Fruit fly (Drosophila melanogaster) whole organism, embryonic: ENCODE data around the gene Cpr78Cb.

ENCODE experiments used
- CG10274 ChIP-seq: fragments of 200-800 bp; sonication (Bioruptor generic); optimal IDR thresholded peaks from 3 replicates; lab custom pipeline; 2017; ENCODE audit warnings: missing biosample characterization, mild to moderate bottlenecking, missing genetic modification characterization
- CG11093 ChIP-seq: fragments of 200-800 bp; sonication (Bioruptor generic); IDR thresholded peaks from 3 replicates; pipeline ENCODE4 v1.3.6; 2022; ENCODE audit warnings: missing biosample characterization, missing genetic modification characterization
- CG12299 ChIP-seq: fragments of 200-800 bp; sonication (Bioruptor generic); optimal IDR thresholded peaks from 2 replicates; lab custom pipeline; 2018; ENCODE audit warnings: missing biosample characterization, mild to moderate bottlenecking, missing genetic modification characterization
- CG1233 ChIP-seq: fragments of 200-800 bp; sonication (Bioruptor generic); optimal IDR thresholded peaks from 4 replicates; lab custom pipeline; 2018; ENCODE audit warnings: missing biosample characterization, mild to moderate bottlenecking, missing genetic modification characterization
- CG13424 ChIP-seq: fragments of 200-800 bp; sonication (Bioruptor generic); optimal IDR thresholded peaks from 2 replicates; lab custom pipeline; 2019; ENCODE audit warnings: missing biosample characterization, mild to moderate bottlenecking, missing genetic modification characterization, moderate library complexity
- CG14014 ChIP-seq: fragments of 200-800 bp; sonication (Bioruptor generic); IDR thresholded peaks from 2 replicates; pipeline ENCODE4 v1.3.6; 2022; ENCODE audit warnings: missing biosample characterization, missing genetic modification characterization
- CG14710 ChIP-seq: fragments of 200-800 bp; sonication (Bioruptor generic); optimal IDR thresholded peaks from 3 replicates; lab custom pipeline; 2019; ENCODE audit warnings: missing biosample characterization, mild to moderate bottlenecking, missing genetic modification characterization, moderate library complexity
- CG30403 ChIP-seq: fragments of 200-800 bp; sonication (Bioruptor generic); optimal IDR thresholded peaks from 3 replicates; lab custom pipeline; 2016; ENCODE audit warnings: missing biosample characterization, missing genetic modification characterization
- CG31224 ChIP-seq: fragments of 200-800 bp; sonication (Bioruptor generic); IDR thresholded peaks from 2 replicates; pipeline ENCODE4 v1.3.6; 2022; ENCODE audit warnings: missing biosample characterization, missing genetic modification characterization
- CG3407 ChIP-seq: fragments of 200-800 bp; sonication (Bioruptor generic); optimal IDR thresholded peaks from 2 replicates; lab custom pipeline; 2018; ENCODE audit warnings: missing biosample characterization, mild to moderate bottlenecking, missing genetic modification characterization
- CG34422 ChIP-seq: fragments of 200-800 bp; sonication (Bioruptor generic); IDR thresholded peaks from 3 replicates; pipeline ENCODE4 v1.3.6; 2022; ENCODE audit warnings: missing biosample characterization, missing genetic modification characterization
- CG3847 ChIP-seq: fragments of 200-800 bp; sonication (Bioruptor generic); IDR thresholded peaks from 2 replicates; pipeline ENCODE4 v1.3.6; 2022; ENCODE audit warnings: missing biosample characterization, missing genetic modification characterization
- CG3995 ChIP-seq: fragments of 200-800 bp; sonication (Bioruptor generic); optimal IDR thresholded peaks from 3 replicates; lab custom pipeline; 2016; ENCODE audit warnings: missing biosample characterization, missing genetic modification characterization
- CG6272 ChIP-seq: fragments of 200-800 bp; sonication (Bioruptor generic); IDR thresholded peaks from 2 replicates; pipeline ENCODE4 v1.3.6; 2022; ENCODE audit warnings: missing biosample characterization, missing genetic modification characterization
- CG6813 ChIP-seq: fragments of 200-800 bp; sonication (Bioruptor generic); optimal IDR thresholded peaks from 2 replicates; lab custom pipeline; 2017; ENCODE audit warnings: missing biosample characterization, missing genetic modification characterization, mild to moderate bottlenecking, moderate library complexity, missing genetic modification reagents
- CG8944 ChIP-seq: fragments of 200-800 bp; sonication (Bioruptor generic); optimal IDR thresholded peaks from 3 replicates; lab custom pipeline; 2016; ENCODE audit warnings: missing biosample characterization, missing genetic modification characterization
- CG9797 ChIP-seq: fragments of 200-800 bp; sonication (Bioruptor generic); optimal IDR thresholded peaks from 3 replicates; lab custom pipeline; 2018; ENCODE audit warnings: missing biosample characterization, mild to moderate bottlenecking, missing genetic modification characterization
- Deaf1 ChIP-seq: fragments of 200-800 bp; optimal IDR thresholded peaks from 3 replicates; lab custom pipeline; 2019; ENCODE audit warnings: missing biosample characterization, mild to moderate bottlenecking, missing genetic modification characterization, moderate library complexity
- Doc3 ChIP-seq: fragments of 200-800 bp; sonication (Bioruptor generic); IDR thresholded peaks from 3 replicates; pipeline ENCODE4 v1.3.6; 2022; ENCODE audit warnings: missing biosample characterization, missing genetic modification characterization; ENCODE audit not compliant: partially characterized antibody
- GATAe ChIP-seq: fragments of 200-800 bp; sonication (Bioruptor generic); conservative IDR thresholded peaks from 2 replicates; pipeline ENCODE4 v1.3.6; 2022; ENCODE audit warnings: missing biosample characterization, missing genetic modification characterization
- HmgD ChIP-seq: fragments of 200-800 bp; sonication (Bioruptor generic); optimal IDR thresholded peaks from 3 replicates; lab custom pipeline; 2016; ENCODE audit warnings: missing biosample characterization, missing genetic modification characterization
- Neu2 ChIP-seq: fragments of 200-800 bp; sonication (Bioruptor generic); optimal IDR thresholded peaks from 3 replicates; lab custom pipeline; 2016; ENCODE audit warnings: missing biosample characterization, missing genetic modification characterization, borderline replicate concordance
- Opbp ChIP-seq: fragments of 200-800 bp; sonication (Bioruptor generic); IDR thresholded peaks from 3 replicates; pipeline ENCODE4 v1.3.6; 2022; ENCODE audit warnings: missing biosample characterization, missing genetic modification characterization; ENCODE audit not compliant: partially characterized antibody
- Spps ChIP-seq: fragments of 200-800 bp; sonication (Bioruptor generic); optimal IDR thresholded peaks from 2 replicates; lab custom pipeline; 2018; ENCODE audit warnings: missing biosample characterization, mild to moderate bottlenecking, missing genetic modification characterization
- Ssrp ChIP-seq: fragments of 200-800 bp; sonication (Bioruptor generic); optimal IDR thresholded peaks from 2 replicates; lab custom pipeline; 2018; ENCODE audit warnings: missing biosample characterization, mild to moderate bottlenecking, missing genetic modification characterization, moderate library complexity
- Trl ChIP-seq, 3 experiments: fragments of >200 bp in 2 of 3; fragments of 200-800 bp in 1 of 3; sonication (Bioruptor generic) in 1 of 3; optimal IDR thresholded peaks; 2 replicates in 1 of 3; 3 replicates in 2 of 3; lab custom pipeline; 2016 to 2017; ENCODE audit warnings: missing biosample characterization in 1 of 3, missing genetic modification characterization in 1 of 3
- Usf ChIP-seq: fragments of 200-800 bp; sonication (Bioruptor generic); optimal IDR thresholded peaks from 2 replicates; lab custom pipeline; 2017; ENCODE audit warnings: missing genotype, missing biosample characterization, missing genetic modification characterization
- Xbp1 ChIP-seq: fragments of 200-800 bp; sonication (Bioruptor generic); optimal IDR thresholded peaks from 3 replicates; lab custom pipeline; 2016; ENCODE audit warnings: missing biosample characterization, mild to moderate bottlenecking, missing genetic modification characterization
- ab ChIP-seq: fragments of 200-800 bp; sonication (Bioruptor generic); optimal IDR thresholded peaks from 2 replicates; lab custom pipeline; 2016; ENCODE audit warnings: missing biosample characterization, missing genetic modification characterization
- ash1 ChIP-seq: fragments of 200-800 bp; sonication (Bioruptor generic); optimal IDR thresholded peaks from 2 replicates; lab custom pipeline; 2018; ENCODE audit warnings: missing biosample characterization, mild to moderate bottlenecking, missing genetic modification characterization
- bigmax ChIP-seq: fragments of 200-800 bp; sonication (Bioruptor generic); optimal IDR thresholded peaks from 2 replicates; lab custom pipeline; 2018; ENCODE audit warnings: missing biosample characterization, mild to moderate bottlenecking, missing genetic modification characterization
- bsh ChIP-seq, 2 experiments: fragments of 200-800 bp; sonication (Bioruptor generic); optimal IDR thresholded peaks; 2 replicates each; lab custom pipeline; 2017 to 2018; ENCODE audit warnings: mild to moderate bottlenecking in 2 of 2, missing biosample characterization in 2 of 2, missing genetic modification characterization in 2 of 2, moderate library complexity in 1 of 2
- croc ChIP-seq: fragments of 200-800 bp; sonication (Bioruptor generic); conservative IDR thresholded peaks from 3 replicates; pipeline ENCODE4 v1.3.6; 2022; ENCODE audit warnings: missing biosample characterization, missing genetic modification characterization
- dimm ChIP-seq: fragments of 200-800 bp; sonication (Bioruptor generic); IDR thresholded peaks from 2 replicates; pipeline ENCODE4 v1.3.6; 2022; ENCODE audit warnings: missing biosample characterization, missing genetic modification characterization
- her ChIP-seq: fragments of 200-800 bp; sonication (Bioruptor generic); optimal IDR thresholded peaks from 2 replicates; lab custom pipeline; 2016; ENCODE audit warnings: missing biosample characterization, missing genetic modification characterization
- jing ChIP-seq: fragments of 200-800 bp; sonication (Bioruptor generic); optimal IDR thresholded peaks from 2 replicates; lab custom pipeline; 2018; ENCODE audit warnings: missing biosample characterization, mild to moderate bottlenecking, missing genetic modification characterization
- mld ChIP-seq: fragments of 200-800 bp; sonication (Bioruptor generic); IDR thresholded peaks from 3 replicates; pipeline ENCODE4 v1.3.6; 2022; ENCODE audit warnings: missing biosample characterization, missing genetic modification characterization; ENCODE audit not compliant: partially characterized antibody
- nau ChIP-seq: fragments of 200-800 bp; sonication (Bioruptor generic); optimal IDR thresholded peaks from 3 replicates; lab custom pipeline; 2017; ENCODE audit warnings: missing biosample characterization, mild to moderate bottlenecking, missing genetic modification characterization, missing genetic modification reagents
- nom ChIP-seq: fragments of 200-800 bp; sonication (Bioruptor generic); optimal IDR thresholded peaks from 2 replicates; lab custom pipeline; 2017; ENCODE audit warnings: missing biosample characterization, missing genetic modification characterization, mild to moderate bottlenecking, moderate library complexity, missing genetic modification reagents
- phol ChIP-seq: fragments of 200-800 bp; sonication (Bioruptor generic); optimal IDR thresholded peaks from 3 replicates; lab custom pipeline; 2018; ENCODE audit warnings: missing biosample characterization, mild to moderate bottlenecking, missing genetic modification characterization, moderate library complexity
- ranshi ChIP-seq: fragments of 200-800 bp; sonication (Bioruptor generic); IDR thresholded peaks from 2 replicates; pipeline ENCODE4 v1.3.6; 2022; ENCODE audit warnings: missing biosample characterization, missing genetic modification characterization
- sc ChIP-seq, 3 experiments: fragments of >200 bp in 2 of 3; fragments of 200-800 bp in 1 of 3; sonication (Bioruptor generic) in 1 of 3; optimal IDR thresholded peaks; 2 replicates in 2 of 3; 3 replicates in 1 of 3; lab custom pipeline; 2017; ENCODE audit warnings: mild to moderate bottlenecking in 1 of 3, missing biosample characterization in 1 of 3, missing genetic modification characterization in 1 of 3, missing genetic modification reagents in 1 of 3
- sim ChIP-seq: fragments of 200-800 bp; sonication (Bioruptor generic); IDR thresholded peaks from 2 replicates; pipeline ENCODE4 v1.3.6; 2022; ENCODE audit warnings: missing biosample characterization, missing genetic modification characterization
- slp2 ChIP-seq: fragments of 200-800 bp; sonication (Bioruptor generic); optimal IDR thresholded peaks from 2 replicates; lab custom pipeline; 2016; ENCODE audit warnings: missing biosample characterization, missing genetic modification characterization
- sqz ChIP-seq: fragments of 200-800 bp; sonication (Bioruptor generic); optimal IDR thresholded peaks from 3 replicates; lab custom pipeline; 2018; ENCODE audit warnings: missing biosample characterization, mild to moderate bottlenecking, missing genetic modification characterization
- tna ChIP-seq: fragments of 200-800 bp; sonication (Bioruptor generic); IDR thresholded peaks from 2 replicates; pipeline ENCODE4 v1.3.6; 2022; ENCODE audit warnings: missing biosample characterization, missing genetic modification characterization; ENCODE audit not compliant: partially characterized antibody
- unpg ChIP-seq: fragments of 200-800 bp; sonication (Bioruptor generic); optimal IDR thresholded peaks from 3 replicates; lab custom pipeline; 2018; ENCODE audit warnings: missing biosample characterization, mild to moderate bottlenecking, missing genetic modification characterization, moderate library complexity
- usp ChIP-seq: fragments of >200 bp; optimal IDR thresholded peaks from 2 replicates; lab custom pipeline; 2017; ENCODE audit warnings: missing biosample characterization, missing genetic modification characterization

Cpr78Cb gene

DNA sequence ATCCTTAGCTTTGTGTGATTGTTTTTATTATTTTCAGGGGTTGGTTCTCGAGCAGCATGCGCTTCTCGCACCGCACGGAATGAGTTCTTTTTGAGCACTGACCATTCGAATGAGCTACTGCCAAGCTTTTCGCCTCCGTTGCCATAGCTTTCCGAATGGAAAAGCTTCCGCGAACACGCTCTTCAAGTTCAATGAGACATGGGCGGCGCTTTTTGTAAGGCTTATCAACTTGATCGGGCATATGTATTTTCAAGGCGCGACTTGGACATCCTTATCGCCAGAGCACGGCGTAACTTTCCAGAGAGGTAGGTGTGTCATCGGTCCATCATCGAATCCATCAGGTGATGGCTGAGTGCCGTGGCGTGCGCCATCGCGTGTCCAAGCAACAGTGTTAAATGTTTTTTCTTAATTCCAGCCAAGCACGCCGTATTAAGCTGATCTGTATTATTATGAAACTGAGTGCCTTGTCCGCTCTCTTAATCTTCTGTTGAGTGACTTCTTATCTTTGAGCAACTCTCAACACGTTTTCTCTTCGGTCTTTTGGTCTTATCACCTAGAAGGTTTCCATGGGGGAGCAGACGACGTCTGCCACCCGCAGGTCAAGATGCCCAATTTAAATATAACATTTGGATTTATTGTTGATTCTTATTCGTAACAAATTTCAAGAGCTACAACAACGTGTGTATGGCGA, 14.3 kb upstream of the Cpr78Cb start, which contains the start of gene AcCoAS (continued):
- peak; percentile 15 for TF ChIP-seq ash1 (GFP tag; lab: Kevin White, UChicago)
- peak; percentile 36 for TF ChIP-seq her
- no peak for TF ChIP-seq sim
- TF ChIP-seq tna (GFP tag; lab: Robert Waterston, UW) = peak; percentile 41; the same call in 1 of the 2 replicates
- peak; percentile 34 for TF ChIP-seq CG10274 (GFP tag; lab: Kevin White, UChicago)
- TF ChIP-seq Opbp (GFP tag; lab: Robert Waterston, UW) = no peak
- peak; percentile 27 for TF ChIP-seq unpg (GFP tag; lab: Kevin White, UChicago)
- no peak for TF ChIP-seq ab (GFP tag; lab: Kevin White, UChicago)
- TF ChIP-seq CG3407 = no peak
- TF ChIP-seq dimm (GFP tag; lab: Robert Waterston, UW) = no peak
- TF ChIP-seq bsh (GFP tag; optimal IDR thresholded peaks at IDR 0.05; lab: Kevin White, UChicago) = no peak
- TF ChIP-seq HmgD (GFP tag; lab: Kevin White, UChicago) = no peak
- peak; percentile 31 for TF ChIP-seq CG1233 (GFP tag; lab: Kevin White, UChicago)
- TF ChIP-seq Xbp1 = no peak
- no peak for TF ChIP-seq CG9797 (GFP tag; lab: Kevin White, UChicago)
- TF ChIP-seq Ssrp (tag; lab: Kevin White, UChicago) = no peak
- peak; percentile 34; the same call in 1 of the 3 replicates for TF ChIP-seq CG34422 (GFP tag; lab: Robert Waterston, UW)
- TF ChIP-seq CG6272 (GFP tag; lab: Robert Waterston, UW) = no peak
- peak; percentile 50; the same call in 1 of the 2 replicates for TF ChIP-seq CG14014 (GFP tag; lab: Robert Waterston, UW)
- TF ChIP-seq CG30403 (GFP tag; lab: Kevin White, UChicago) = peak; percentile 22
- TF ChIP-seq mld (GFP tag; lab: Robert Waterston, UW) = no peak
- TF ChIP-seq Deaf1 (tag; lab: Kevin White, UChicago) = peak; percentile 92
- TF ChIP-seq CG3995 = no peak
- TF ChIP-seq Usf (GFP tag; lab: Kevin White, UChicago) = no peak
- no peak for TF ChIP-seq Neu2 (GFP tag; lab: Kevin White, UChicago)
- no peak for TF ChIP-seq Spps (tag; lab: Kevin White, UChicago)
- no peak for TF ChIP-seq CG11093 (GFP tag; lab: Robert Waterston, UW)
- no peak for TF ChIP-seq slp2 (GFP tag; lab: Kevin White, UChicago)
- no peak; the same call in 1 of the 2 replicates for TF ChIP-seq GATAe (GFP tag; lab: Robert Waterston, UW)
- peak; percentile 26 for TF ChIP-seq nom (GFP tag; lab: Kevin White, UChicago)
- TF ChIP-seq CG8944 (GFP tag; lab: Kevin White, UChicago) = no peak
- TF ChIP-seq CG13424 (tag; lab: Kevin White, UChicago) = peak; percentile 30
- no peak for TF ChIP-seq Doc3 (GFP tag; lab: Robert Waterston, UW)
- no peak for TF ChIP-seq sc (optimal IDR thresholded peaks at IDR 0.05; lab: Kevin White, UChicago)
- no peak for TF ChIP-seq sc (GFP tag; optimal IDR thresholded peaks at IDR 0.05; lab: Kevin White, UChicago)
- no peak for TF ChIP-seq CG12299 (tag; lab: Kevin White, UChicago)
- TF ChIP-seq CG14710 = no peak
- TF ChIP-seq nau (GFP tag; lab: Kevin White, UChicago) = peak; percentile 60
- no peak for TF ChIP-seq phol (tag; lab: Kevin White, UChicago)
- TF ChIP-seq usp (GFP tag; lab: Kevin White, UChicago) = no peak
- TF ChIP-seq ranshi (GFP tag; lab: Robert Waterston, UW) = 0 out of 2 replicates have a peak, but pooled peaks have one; percentile 8
- no peak for TF ChIP-seq croc (GFP tag; lab: Robert Waterston, UW)
- no peak for TF ChIP-seq bigmax
- no peak for TF ChIP-seq sqz
- TF ChIP-seq Trl (optimal IDR thresholded peaks at IDR 0.05; lab: Kevin White, UChicago) = peak in 1 of 2 experiments; percentile 61
- TF ChIP-seq Trl (GFP tag; optimal IDR thresholded peaks at IDR 0.05; lab: Kevin White, UChicago) = peak; percentile 8
- peak; percentile 9 for TF ChIP-seq CG6813 (GFP tag; lab: Kevin White, UChicago)
- no peak for TF ChIP-seq jing (GFP tag; lab: Kevin White, UChicago)
- no peak for TF ChIP-seq CG31224 (GFP tag; lab: Robert Waterston, UW)
- no peak for TF ChIP-seq CG3847 (GFP tag; lab: Robert Waterston, UW)
